Fruit fly (Drosophila melanogaster): ENCODE measurements around the gene CG31524.

DNA sequence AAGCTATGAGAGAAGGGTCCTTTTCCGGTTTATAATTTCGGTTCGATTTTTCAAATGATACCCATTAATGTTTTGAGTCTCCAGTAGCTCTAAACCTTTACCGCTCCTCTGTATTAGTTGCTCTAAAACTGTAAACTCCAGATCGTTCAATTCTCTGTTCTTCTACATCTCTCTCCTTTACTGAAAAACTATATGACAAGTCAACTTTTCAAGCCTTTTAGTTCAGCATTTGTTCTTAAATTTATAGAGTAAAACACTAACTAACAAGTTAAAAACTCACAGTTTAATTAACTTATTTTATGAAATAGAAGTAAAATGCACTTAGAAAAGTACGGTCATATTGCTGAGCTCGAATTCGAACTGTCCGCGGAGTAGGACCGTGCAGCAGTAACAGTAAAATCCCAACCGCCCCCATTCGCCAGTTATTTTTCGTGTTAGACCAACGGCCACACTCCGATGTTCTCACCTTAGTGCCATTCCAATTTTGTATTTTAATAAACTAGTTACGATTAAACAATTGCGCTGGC lies 48.6 kb upstream of the CG31524 start:
- no peak for TF ChIP-seq CTCF (optimal IDR thresholded peaks at IDR 0.05)
- no peak for TF ChIP-seq CG8478 (optimal IDR thresholded peaks at IDR 0.05)
